Fruit fly (Drosophila melanogaster) whole organism, adult: ENCODE measurements around the gene Ask1.

Experiments used
- CG11617 ChIP-seq: fragments of 200-800 bp; sonication (Bioruptor generic); optimal IDR thresholded peaks from 2 replicates; lab custom pipeline; 2017; ENCODE audit warnings: mild to moderate bottlenecking, missing biosample characterization, missing genetic modification reagents, missing genetic modification characterization
- CG12768 ChIP-seq: fragments of 200-800 bp; sonication (Bioruptor generic); optimal IDR thresholded peaks from 2 replicates; lab custom pipeline; 2017; ENCODE audit warnings: missing biosample characterization, missing genetic modification characterization, mild to moderate bottlenecking, moderate library complexity, missing genetic modification reagents
- CG14711 ChIP-seq: fragments of 200-800 bp; sonication (Bioruptor generic); optimal IDR thresholded peaks from 2 replicates; lab custom pipeline; 2018; ENCODE audit warnings: missing biosample characterization, mild to moderate bottlenecking, missing genetic modification characterization, moderate library complexity
- CG5204 ChIP-seq: fragments of 200-800 bp; sonication (Bioruptor generic); optimal IDR thresholded peaks from 2 replicates; lab custom pipeline; 2016; ENCODE audit warnings: missing biosample characterization, missing genetic modification characterization
- CG7101 ChIP-seq: fragments of 200-800 bp; sonication (Bioruptor generic); optimal IDR thresholded peaks from 2 replicates; lab custom pipeline; 2018; ENCODE audit warnings: missing biosample characterization, mild to moderate bottlenecking, missing genetic modification characterization, moderate library complexity
- Hr96 ChIP-seq: fragments of 200-800 bp; sonication (Bioruptor generic); optimal IDR thresholded peaks from 2 replicates; lab custom pipeline; 2016; ENCODE audit warnings: missing biosample characterization, missing genetic modification characterization
- Mnt ChIP-seq: fragments of 200-800 bp; sonication (Bioruptor generic); optimal IDR thresholded peaks from 2 replicates; lab custom pipeline; 2016; ENCODE audit warnings: missing biosample characterization, mild to moderate bottlenecking, missing genetic modification characterization
- bab1 ChIP-seq: fragments of 200-800 bp; sonication (Bioruptor generic); optimal IDR thresholded peaks from 3 replicates; lab custom pipeline; 2019; ENCODE audit warnings: missing biosample characterization, mild to moderate bottlenecking, missing genetic modification characterization, moderate library complexity
- kay ChIP-seq: fragments of 200-800 bp; sonication (Bioruptor generic); peaks from one replicate; lab custom pipeline; 2016; ENCODE audit warnings: missing biosample characterization, missing genetic modification characterization, borderline replicate concordance
- ovo ChIP-seq: fragments of 200-800 bp; sonication (Bioruptor generic); optimal IDR thresholded peaks from 2 replicates; lab custom pipeline; 2016; ENCODE audit warnings: missing biosample characterization, missing genetic modification characterization

dm6 chr3R:19930913-19931706 lies 51.6 kb downstream of the Ask1 start:
- TF ChIP-seq CG5204: no peak
- TF ChIP-seq CG7101 (tag; lab: Kevin White, UChicago): no peak
- no peak for TF ChIP-seq CG12768 (GFP tag; lab: Kevin White, UChicago)
- no peak for TF ChIP-seq ovo (GFP tag; lab: Kevin White, UChicago)
- TF ChIP-seq Hr96 (GFP tag; lab: Kevin White, UChicago): no peak
- no peak for TF ChIP-seq bab1 (GFP tag; lab: Kevin White, UChicago)
- TF ChIP-seq kay: no peak
- no peak for TF ChIP-seq CG14711
- TF ChIP-seq CG11617 (GFP tag; lab: Kevin White, UChicago): no peak
- TF ChIP-seq Mnt (GFP tag; lab: Kevin White, UChicago): no peak
